Worm (Caenorhabditis elegans) whole organism, L2 larva: ENCODE results near the gene metl-2.

Experiments
- lsy-2 ChIP-seq, 2 experiments: fragments of 150-350 bp in 1 of 2; sonication (generic microtip) in 1 of 2; optimal IDR thresholded peaks; 2 replicates each; lab custom pipeline; 2014 to 2017; ENCODE audit warnings: missing biosample characterization in 2 of 2, missing genetic modification characterization in 2 of 2
- snpc-4 ChIP-seq: fragments of 150-350 bp; optimal IDR thresholded peaks from 2 replicates; lab custom pipeline; 2014; ENCODE audit warnings: missing biosample characterization, missing genetic modification characterization

- TF ChIP-seq lsy-2 (tag; optimal IDR thresholded peaks at IDR 0.05; lab: Kevin White, UChicago) (no peak), snpc-4 (no peak)
Measured at ce11 chrII:14940325-14940724, 29.4 kb upstream of the metl-2 start.
